Worm (Caenorhabditis elegans) whole organism, L3 larva: Measurements from ENCODE around the gene F18E2.15.

Experiments used
- R02D3.7 ChIP-seq: fragments of 150-350 bp; optimal IDR thresholded peaks from 2 replicates; lab custom pipeline; 2014; ENCODE audit warnings: missing biosample characterization, missing genetic modification characterization
- ZK546.5 ChIP-seq: sonication (generic microtip); optimal IDR thresholded peaks from 2 replicates; lab custom pipeline; 2017; ENCODE audit warnings: missing biosample characterization, missing genetic modification characterization
- ama-1 ChIP-seq: fragments of 150-350 bp; optimal IDR thresholded peaks from 2 replicates; lab custom pipeline; 2018
- ceh-16 ChIP-seq: sonication (generic microtip); optimal IDR thresholded peaks from 2 replicates; lab custom pipeline; 2017; ENCODE audit warnings: missing biosample characterization, missing genetic modification characterization
- ceh-28 ChIP-seq: fragments of 150-350 bp; optimal IDR thresholded peaks from 2 replicates; lab custom pipeline; 2014; ENCODE audit warnings: missing biosample characterization, missing genetic modification reagents, missing genetic modification characterization
- daf-12 ChIP-seq: fragments of 150-350 bp; optimal IDR thresholded peaks from 2 replicates; lab custom pipeline; 2014; ENCODE audit warnings: missing biosample characterization, missing genetic modification reagents, missing genetic modification characterization
- egl-27 ChIP-seq: sonication (generic microtip); optimal IDR thresholded peaks from 4 replicates; lab custom pipeline; 2017; ENCODE audit warnings: missing biosample characterization, missing genetic modification reagents, missing genetic modification characterization
- egl-5 ChIP-seq: fragments of 150-350 bp; optimal IDR thresholded peaks from 2 replicates; lab custom pipeline; 2017; ENCODE audit warnings: missing biosample characterization, missing genetic modification reagents, missing genetic modification characterization, inconsistent platforms
- elt-1 ChIP-seq: fragments of 150-350 bp; optimal IDR thresholded peaks from 2 replicates; lab custom pipeline; 2014; ENCODE audit warnings: missing biosample characterization, missing genetic modification characterization
- elt-2 ChIP-seq: sonication (generic microtip); optimal IDR thresholded peaks from 2 replicates; lab custom pipeline; 2016; ENCODE audit warnings: missing genetic modification reagents, mild to moderate bottlenecking, missing genetic modification characterization, missing compliant biosample characterization
- elt-3 ChIP-seq, 3 experiments: fragments of 150-350 bp in 1 of 3; sonication (generic microtip) in 2 of 3; optimal IDR thresholded peaks; 2 replicates in 2 of 3; 4 replicates in 1 of 3; lab custom pipeline; 2014 to 2017; ENCODE audit warnings: missing biosample characterization in 3 of 3, missing genetic modification characterization in 3 of 3
- eor-1 ChIP-seq, 2 experiments: fragments of 150-350 bp; optimal IDR thresholded peaks; 2 replicates each; lab custom pipeline; 2014 to 2018; ENCODE audit warnings: missing biosample characterization in 2 of 2, missing genetic modification characterization in 2 of 2
- fkh-10 ChIP-seq: sonication (generic microtip); optimal IDR thresholded peaks from 2 replicates; lab custom pipeline; 2017; ENCODE audit warnings: missing biosample characterization, missing genetic modification reagents, missing genetic modification characterization
- fkh-2 ChIP-seq: fragments of 150-350 bp; optimal IDR thresholded peaks from 2 replicates; lab custom pipeline; 2014; ENCODE audit warnings: missing biosample characterization, missing genetic modification reagents, missing genetic modification characterization
- fos-1 ChIP-seq: fragments of 150-350 bp; optimal IDR thresholded peaks from 2 replicates; lab custom pipeline; 2014; ENCODE audit warnings: missing biosample characterization, missing genetic modification characterization
- jun-1 ChIP-seq: fragments of 150-350 bp; optimal IDR thresholded peaks from 2 replicates; lab custom pipeline; 2014; ENCODE audit warnings: missing biosample characterization, missing genetic modification reagents, missing genetic modification characterization
- lin-15B ChIP-seq: fragments of 150-350 bp; optimal IDR thresholded peaks from 2 replicates; lab custom pipeline; 2014; ENCODE audit warnings: missing biosample characterization, missing genetic modification characterization
- lsy-12 ChIP-seq: sonication (generic microtip); optimal IDR thresholded peaks from 2 replicates; lab custom pipeline; 2016; ENCODE audit warnings: mild to moderate bottlenecking, missing genetic modification characterization, missing compliant biosample characterization
- mdl-1 ChIP-seq: fragments of 150-350 bp; optimal IDR thresholded peaks from 2 replicates; lab custom pipeline; 2014; ENCODE audit warnings: missing biosample characterization, missing genetic modification characterization
- nfya-1 ChIP-seq: sonication (generic microtip); optimal IDR thresholded peaks from 2 replicates; lab custom pipeline; 2017; ENCODE audit warnings: missing genetic modification characterization, mild to moderate bottlenecking, missing compliant biosample characterization, antibody characterized with exemption, moderate library complexity; ENCODE audit not compliant: insufficient read depth
- nhr-11 ChIP-seq: fragments of 150-350 bp; optimal IDR thresholded peaks from 2 replicates; lab custom pipeline; 2014; ENCODE audit warnings: missing biosample characterization, missing genetic modification characterization
- nhr-12 ChIP-seq: fragments of 150-350 bp; optimal IDR thresholded peaks from 2 replicates; lab custom pipeline; 2014; ENCODE audit warnings: missing biosample characterization, missing genetic modification characterization
- nhr-25 ChIP-seq: sonication (generic microtip); optimal IDR thresholded peaks from 2 replicates; lab custom pipeline; 2017; ENCODE audit warnings: missing biosample characterization, missing genetic modification characterization
- nhr-28 ChIP-seq: fragments of 150-350 bp; optimal IDR thresholded peaks from 2 replicates; lab custom pipeline; 2014; ENCODE audit warnings: missing biosample characterization, missing genetic modification characterization
- nhr-43 ChIP-seq: sonication (generic microtip); optimal IDR thresholded peaks from 2 replicates; lab custom pipeline; 2016; ENCODE audit warnings: mild to moderate bottlenecking, missing genetic modification characterization, missing compliant biosample characterization; ENCODE audit not compliant: poor library complexity, severe bottlenecking
- nhr-76 ChIP-seq: fragments of 150-350 bp; sonication (generic microtip); optimal IDR thresholded peaks from 5 replicates; lab custom pipeline; 2014; ENCODE audit warnings: missing biosample characterization, missing genetic modification characterization
- nhr-77 ChIP-seq: fragments of 150-350 bp; optimal IDR thresholded peaks from 2 replicates; lab custom pipeline; 2014; ENCODE audit warnings: missing biosample characterization, missing genetic modification characterization
- pha-4 ChIP-seq: fragments of 150-350 bp; optimal IDR thresholded peaks from 2 replicates; lab custom pipeline; 2014; ENCODE audit warnings: missing biosample characterization, missing genetic modification reagents, missing genetic modification characterization
- pqm-1 ChIP-seq: fragments of 150-350 bp; optimal IDR thresholded peaks from 2 replicates; lab custom pipeline; 2017; ENCODE audit warnings: missing biosample characterization, missing genetic modification characterization, inconsistent platforms
- sea-2 ChIP-seq: fragments of 150-350 bp; sonication (generic microtip); optimal IDR thresholded peaks from 4 replicates; lab custom pipeline; 2014; ENCODE audit warnings: missing biosample characterization, missing genetic modification reagents, missing genetic modification characterization
- skn-1 ChIP-seq: fragments of 150-350 bp; optimal IDR thresholded peaks from 2 replicates; lab custom pipeline; 2014; ENCODE audit warnings: missing biosample characterization, missing genetic modification characterization
- snpc-4 ChIP-seq: fragments of 150-350 bp; optimal IDR thresholded peaks from 2 replicates; lab custom pipeline; 2014; ENCODE audit warnings: missing biosample characterization, missing genetic modification characterization
- zag-1 ChIP-seq: fragments of 150-350 bp; optimal IDR thresholded peaks from 2 replicates; lab custom pipeline; 2014; ENCODE audit warnings: missing biosample characterization, missing genetic modification characterization
- ztf-11 ChIP-seq: fragments of 150-350 bp; optimal IDR thresholded peaks from 2 replicates; lab custom pipeline; 2014; ENCODE audit warnings: missing biosample characterization, missing genetic modification characterization
- ztf-4 ChIP-seq: fragments of 150-350 bp; optimal IDR thresholded peaks from 2 replicates; lab custom pipeline; 2014; ENCODE audit warnings: missing biosample characterization, missing genetic modification characterization

F18E2.15 gene

ce11 chrV:12797992-12798391, 37.2 kb upstream of the F18E2.15 start, which contains the start of gene ugt-6:
ugt-6 (minus strand) TSS chrV:12798224.
- peak; percentile 22 for TF ChIP-seq elt-2 (tag; lab: Kevin White, UChicago)
- no peak for TF ChIP-seq fkh-10 (GFP tag; lab: Kevin White, UChicago)
- peak; percentile 9 for TF ChIP-seq pqm-1 (tag; lab: Kevin White, UChicago)

DNA sequence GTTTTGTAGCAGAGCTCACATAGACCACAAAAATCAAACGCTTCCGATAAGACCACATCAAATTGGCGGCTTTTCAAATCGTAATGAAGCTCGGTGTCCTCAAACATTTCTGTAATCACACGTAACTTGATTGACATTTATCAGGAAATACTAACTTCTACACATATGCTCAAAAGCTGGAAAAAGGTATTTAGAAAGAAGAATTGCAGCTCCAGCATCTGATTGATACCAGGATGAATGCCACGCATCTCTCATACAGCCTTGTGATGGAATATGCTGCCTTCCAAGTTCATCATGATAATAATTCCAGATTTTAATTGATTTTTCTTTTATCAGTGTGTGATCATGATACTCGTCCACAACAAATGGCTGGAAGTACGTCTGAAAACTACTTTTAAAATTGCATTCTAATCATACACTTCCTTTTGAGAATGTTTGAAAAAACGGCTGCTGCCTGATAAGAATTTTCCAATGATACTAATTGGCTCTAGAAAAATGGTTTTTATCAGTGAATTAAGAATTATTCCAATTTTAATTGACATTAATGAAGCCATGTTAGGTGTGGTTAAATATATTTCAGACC, 36.2 kb upstream of the F18E2.15 start:
- peak; percentile 76 for TF ChIP-seq elt-2 (tag; lab: Kevin White, UChicago)
- no peak for TF ChIP-seq nhr-25 (tag; lab: Kevin White, UChicago)

DNA sequence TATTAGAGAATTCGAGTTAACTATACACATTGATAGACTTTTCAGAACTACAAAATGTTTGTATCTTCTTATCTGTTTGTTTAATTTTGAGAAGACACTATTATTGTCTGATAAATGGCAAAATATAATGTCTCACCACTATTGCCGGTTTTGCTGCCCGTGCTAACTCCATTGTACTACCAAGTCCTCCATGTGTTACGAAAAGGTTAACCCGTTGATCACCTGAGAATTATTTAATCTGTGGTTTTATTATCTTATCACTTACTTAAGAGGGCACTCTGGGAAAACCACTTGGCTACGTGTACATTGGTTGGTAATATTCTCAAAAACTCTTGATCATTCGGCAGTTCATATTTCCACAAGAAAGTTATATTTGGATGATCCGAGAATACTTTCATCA, 35.1 kb upstream of the F18E2.15 start:
- TF ChIP-seq sea-2 (no peak), elt-2 (tag; lab: Kevin White, UChicago) (peak; percentile 35), nfya-1 (tag; lab: Kevin White, UChicago) (no peak), ama-1 (no peak), ztf-4 (tag; lab: Kevin White, UChicago) (no peak), pqm-1 (tag; lab: Kevin White, UChicago) (peak; percentile 75), nhr-43 (tag; lab: Kevin White, UChicago) (no peak), elt-3 (tag; optimal IDR thresholded peaks at IDR 0.05; lab: Kevin White, UChicago) (no peak)

DNA sequence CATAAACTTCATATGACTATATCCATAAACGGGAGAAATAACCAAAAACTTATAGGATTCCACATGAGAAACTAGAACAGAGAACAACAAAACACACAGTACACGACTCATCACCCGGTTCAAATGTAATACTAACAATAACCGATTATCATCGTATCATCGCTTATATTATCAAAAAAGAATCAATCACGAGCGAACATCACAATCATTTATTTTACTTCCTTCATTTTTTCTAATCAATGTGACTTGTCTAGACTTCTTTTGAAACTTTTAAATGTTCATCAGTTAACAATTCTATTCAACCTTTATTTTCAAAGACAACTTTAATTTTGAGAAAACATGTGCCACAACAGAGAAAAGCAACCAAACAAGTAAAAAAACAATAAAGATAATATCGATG, 34.4 kb upstream of the F18E2.15 start, which contains the start of gene ugt-4:
ugt-4 (minus strand) TSS at position 141 of the 400 bp plus-strand sequence.
- no peak for TF ChIP-seq eor-1 (tag; optimal IDR thresholded peaks at IDR 0.05; lab: Kevin White, UChicago)
- TF ChIP-seq lsy-12, result no peak
- no peak for TF ChIP-seq nhr-76 (tag; lab: Kevin White, UChicago)
- no peak for TF ChIP-seq nfya-1 (tag; lab: Kevin White, UChicago)
- TF ChIP-seq nhr-28 (tag; lab: Kevin White, UChicago), result no peak
- peak; percentile 19 for TF ChIP-seq jun-1 (tag; lab: Kevin White, UChicago)
- no peak for TF ChIP-seq nhr-77 (tag; lab: Kevin White, UChicago)
- TF ChIP-seq snpc-4 (tag; lab: Kevin White, UChicago), result no peak
- no peak for TF ChIP-seq ceh-28
- no peak for TF ChIP-seq fkh-10 (GFP tag; lab: Kevin White, UChicago)
- TF ChIP-seq egl-27 (tag; lab: Kevin White, UChicago), result no peak
- TF ChIP-seq pha-4 (tag; lab: Kevin White, UChicago), result peak; percentile 20
- TF ChIP-seq fos-1 (tag; lab: Kevin White, UChicago), result no peak
- peak; percentile 85 for TF ChIP-seq pqm-1 (tag; lab: Kevin White, UChicago)
- TF ChIP-seq ztf-11 (tag; lab: Kevin White, UChicago), result no peak
- TF ChIP-seq nhr-12, result no peak
- no peak for TF ChIP-seq ceh-16 (tag; lab: Kevin White, UChicago)
- no peak for TF ChIP-seq mdl-1 (tag; lab: Kevin White, UChicago)
- TF ChIP-seq elt-2 (tag; lab: Kevin White, UChicago), result peak; percentile 72

ce11 chrV:12792752-12793151, 31.9 kb upstream of the F18E2.15 start, which contains the start of gene ugt-5:
ugt-5 (minus strand) TSS chrV:12792965.
- TF ChIP-seq ceh-28, result no peak
- TF ChIP-seq ztf-11 (tag; lab: Kevin White, UChicago), result no peak
- no peak for TF ChIP-seq lsy-12
- TF ChIP-seq ztf-4 (tag; lab: Kevin White, UChicago), result no peak
- no peak for TF ChIP-seq nfya-1 (tag; lab: Kevin White, UChicago)
- TF ChIP-seq nhr-76 (tag; lab: Kevin White, UChicago), result no peak
- TF ChIP-seq egl-5, result no peak
- TF ChIP-seq snpc-4 (tag; lab: Kevin White, UChicago), result no peak
- TF ChIP-seq fkh-2 (tag; lab: Kevin White, UChicago), result no peak
- no peak for TF ChIP-seq lin-15B (tag; lab: Kevin White, UChicago)
- TF ChIP-seq nhr-11 (tag; lab: Kevin White, UChicago), result no peak
- TF ChIP-seq ZK546.5 (tag; lab: Kevin White, UChicago), result no peak
- TF ChIP-seq zag-1, result no peak
- peak; percentile 68 for TF ChIP-seq skn-1
- peak; percentile 86 for TF ChIP-seq pqm-1 (tag; lab: Kevin White, UChicago)
- no peak for TF ChIP-seq nhr-25 (tag; lab: Kevin White, UChicago)
- no peak for TF ChIP-seq daf-12 (tag; lab: Kevin White, UChicago)
- TF ChIP-seq elt-2 (tag; lab: Kevin White, UChicago), result peak; percentile 52
- no peak for TF ChIP-seq jun-1 (tag; lab: Kevin White, UChicago)
- TF ChIP-seq R02D3.7 (tag; lab: Kevin White, UChicago), result no peak
- no peak for TF ChIP-seq elt-1 (tag; lab: Kevin White, UChicago)
- no peak for TF ChIP-seq nhr-77 (tag; lab: Kevin White, UChicago)
